Worm (Caenorhabditis elegans) whole organism, L4 larva: Measurements from ENCODE around the gene F56B3.4.

Experiments used
- R02D3.7 ChIP-seq: fragments of 150-350 bp; sonication (generic microtip); optimal IDR thresholded peaks from 3 replicates; lab custom pipeline; 2014; ENCODE audit warnings: missing biosample characterization, missing genetic modification characterization
- ZK546.5 ChIP-seq, 2 experiments: sonication (generic microtip); optimal IDR thresholded peaks; 2 replicates each; lab custom pipeline; 2017; ENCODE audit warnings: missing biosample characterization in 2 of 2, missing genetic modification characterization in 2 of 2
- ceh-28 ChIP-seq: fragments of 150-350 bp; optimal IDR thresholded peaks from 2 replicates; lab custom pipeline; 2014; ENCODE audit warnings: missing biosample characterization, missing genetic modification reagents, missing genetic modification characterization
- ceh-82 ChIP-seq: sonication (generic microtip); optimal IDR thresholded peaks from 2 replicates; lab custom pipeline; 2017; ENCODE audit warnings: missing biosample characterization, missing genetic modification characterization
- ces-1 ChIP-seq: fragments of 150-350 bp; sonication (generic microtip); optimal IDR thresholded peaks from 4 replicates; lab custom pipeline; 2014; ENCODE audit warnings: missing biosample characterization, missing genetic modification reagents, missing genetic modification characterization
- fos-1 ChIP-seq: fragments of 150-350 bp; optimal IDR thresholded peaks from 2 replicates; lab custom pipeline; 2014; ENCODE audit warnings: missing biosample characterization, missing genetic modification characterization
- mes-2 ChIP-seq: sonication (generic microtip); optimal IDR thresholded peaks from 2 replicates; lab custom pipeline; 2016; ENCODE audit warnings: missing genotype, mild to moderate bottlenecking, missing genetic modification characterization, missing compliant biosample characterization; ENCODE audit not compliant: poor library complexity, severe bottlenecking
- nhr-237 ChIP-seq: sonication (generic microtip); optimal IDR thresholded peaks from 2 replicates; lab custom pipeline; 2017; ENCODE audit warnings: missing biosample characterization, missing genetic modification characterization
- pha-4 ChIP-seq, 2 experiments: fragments of 150-350 bp in 1 of 2; fragments of 200-800 bp in 1 of 2; sonication (Bioruptor generic) in 1 of 2; IDR thresholded peaks in 1 of 2; optimal IDR thresholded peaks in 1 of 2; 2 replicates each; pipeline versions ENCODE4 v1.3.6 to Lab custom; 2014 to 2022; ENCODE audit warnings: missing genetic modification characterization in 2 of 2, missing genetic modification reagents in 2 of 2, missing biosample characterization in 1 of 2, missing compliant biosample characterization in 1 of 2
- vab-7 ChIP-seq: fragments of 200-800 bp; sonication (Bioruptor generic); IDR thresholded peaks from 2 replicates; pipeline ENCODE4 v1.3.6; 2022; ENCODE audit warnings: missing genetic modification reagents, missing genetic modification characterization, missing compliant biosample characterization
- ztf-11 ChIP-seq: fragments of 150-350 bp; optimal IDR thresholded peaks from 2 replicates; lab custom pipeline; 2014; ENCODE audit warnings: missing biosample characterization, missing genetic modification characterization

ce11 chrIV:754357-754972, 39.6 kb downstream of the F56B3.4 start:
- no peak for TF ChIP-seq ceh-82 (tag; lab: Kevin White, UChicago)
- TF ChIP-seq ztf-11 (tag; lab: Kevin White, UChicago): no peak
- TF ChIP-seq vab-7 (GFP tag; lab: Robert Waterston, UW): no peak
- no peak for TF ChIP-seq fos-1 (tag; lab: Kevin White, UChicago)
- TF ChIP-seq ceh-28 (tag; lab: Kevin White, UChicago): no peak
- no peak for TF ChIP-seq ces-1 (GFP tag; lab: Kevin White, UChicago)
- TF ChIP-seq R02D3.7 (tag; lab: Kevin White, UChicago): no peak
- TF ChIP-seq mes-2 (tag; lab: Kevin White, UChicago): no peak
- no peak for TF ChIP-seq pha-4 (GFP tag; IDR thresholded peaks at IDR 0.05; lab: Robert Waterston, UW)
- no peak for TF ChIP-seq pha-4 (tag; optimal IDR thresholded peaks at IDR 0.05; lab: Kevin White, UChicago)
- no peak for TF ChIP-seq nhr-237 (tag; lab: Kevin White, UChicago)
- TF ChIP-seq ZK546.5 (tag; optimal IDR thresholded peaks at IDR 0.05; lab: Kevin White, UChicago): no peak
